Fruit fly (Drosophila melanogaster) whole organism, embryonic: ENCODE data around the gene CG43645.

Source experiments
- Adf1 ChIP-seq: fragments of 200-800 bp; sonication (Bioruptor generic); IDR thresholded peaks from 2 replicates; pipeline ENCODE4 v1.3.6; 2022; ENCODE audit warnings: missing biosample characterization, missing genetic modification characterization
- Aef1 ChIP-seq: fragments of 200-800 bp; sonication (Bioruptor generic); IDR thresholded peaks from 3 replicates; pipeline ENCODE4 v1.3.6; 2022; ENCODE audit warnings: missing biosample characterization, missing genetic modification characterization
- Atf6 ChIP-seq: fragments of 200-800 bp; sonication (Bioruptor generic); IDR thresholded peaks from 2 replicates; pipeline ENCODE4 v1.3.6; 2022; ENCODE audit warnings: missing biosample characterization, missing genetic modification characterization
- CG10431 ChIP-seq: fragments of 200-800 bp; sonication (Bioruptor generic); optimal IDR thresholded peaks from 3 replicates; lab custom pipeline; 2018; ENCODE audit warnings: missing biosample characterization, mild to moderate bottlenecking, missing genetic modification characterization
- CG10654 ChIP-seq: fragments of 200-800 bp; sonication (Bioruptor generic); optimal IDR thresholded peaks from 2 replicates; lab custom pipeline; 2016; ENCODE audit warnings: missing biosample characterization, missing genetic modification characterization
- CG12769 ChIP-seq: fragments of 200-800 bp; sonication (Bioruptor generic); optimal IDR thresholded peaks from 2 replicates; lab custom pipeline; 2019; ENCODE audit warnings: missing biosample characterization, mild to moderate bottlenecking, missing genetic modification characterization, moderate library complexity
- CG13287 ChIP-seq: fragments of 200-800 bp; sonication (Bioruptor generic); IDR thresholded peaks from 2 replicates; pipeline ENCODE4 v1.3.6; 2022; ENCODE audit warnings: missing biosample characterization, missing genetic modification characterization; ENCODE audit not compliant: partially characterized antibody
- CG13296 ChIP-seq: fragments of 200-800 bp; sonication (Bioruptor generic); optimal IDR thresholded peaks from 3 replicates; lab custom pipeline; 2018; ENCODE audit warnings: missing biosample characterization, mild to moderate bottlenecking, missing genetic modification characterization
- CG14860 ChIP-seq: fragments of 200-800 bp; sonication (Bioruptor generic); IDR thresholded peaks from 3 replicates; pipeline ENCODE4 v1.3.6; 2022; ENCODE audit warnings: missing biosample characterization, missing genetic modification characterization; ENCODE audit not compliant: partially characterized antibody
- CG1603 ChIP-seq: fragments of 200-800 bp; sonication (Bioruptor generic); optimal IDR thresholded peaks from 2 replicates; lab custom pipeline; 2019; ENCODE audit warnings: missing biosample characterization, mild to moderate bottlenecking, missing genetic modification characterization, moderate library complexity
- CG17328 ChIP-seq: fragments of 200-800 bp; sonication (Bioruptor generic); IDR thresholded peaks from 2 replicates; pipeline ENCODE4 v1.3.6; 2022; ENCODE audit warnings: missing biosample characterization, missing genetic modification characterization
- CG17361 ChIP-seq: fragments of 200-800 bp; sonication (Bioruptor generic); IDR thresholded peaks from 3 replicates; pipeline ENCODE4 v1.3.6; 2022; ENCODE audit warnings: missing biosample characterization, missing genetic modification characterization
- CG18262 ChIP-seq: fragments of 200-800 bp; optimal IDR thresholded peaks from 3 replicates; lab custom pipeline; 2019; ENCODE audit warnings: missing biosample characterization, mild to moderate bottlenecking, missing genetic modification characterization, moderate library complexity
- CG3163 ChIP-seq: fragments of 200-800 bp; sonication (Bioruptor generic); optimal IDR thresholded peaks from 3 replicates; lab custom pipeline; 2016; ENCODE audit warnings: missing biosample characterization, missing genetic modification characterization
- CG3995 ChIP-seq: fragments of 200-800 bp; sonication (Bioruptor generic); optimal IDR thresholded peaks from 3 replicates; lab custom pipeline; 2016; ENCODE audit warnings: missing biosample characterization, missing genetic modification characterization
- CG6254 ChIP-seq: fragments of 200-800 bp; sonication (Bioruptor generic); optimal IDR thresholded peaks from 3 replicates; lab custom pipeline; 2017; ENCODE audit warnings: mild to moderate bottlenecking, missing biosample characterization, missing genetic modification reagents, missing genetic modification characterization
- CG6791 ChIP-seq: fragments of 200-800 bp; sonication (Bioruptor generic); IDR thresholded peaks from 3 replicates; pipeline ENCODE4 v1.3.6; 2022; ENCODE audit warnings: missing biosample characterization, missing genetic modification characterization; ENCODE audit not compliant: partially characterized antibody
- CG7928 ChIP-seq: fragments of 200-800 bp; sonication (Bioruptor generic); optimal IDR thresholded peaks from 2 replicates; lab custom pipeline; 2017; ENCODE audit warnings: missing biosample characterization, mild to moderate bottlenecking, missing genetic modification characterization
- CG8924 ChIP-seq: fragments of 200-800 bp; optimal IDR thresholded peaks from 3 replicates; lab custom pipeline; 2019; ENCODE audit warnings: missing biosample characterization, mild to moderate bottlenecking, missing genetic modification characterization, moderate library complexity
- CG9727 ChIP-seq: fragments of 200-800 bp; sonication (Bioruptor generic); optimal IDR thresholded peaks from 3 replicates; lab custom pipeline; 2017; ENCODE audit warnings: missing biosample characterization, mild to moderate bottlenecking, missing genetic modification characterization
- CG9797 ChIP-seq: fragments of 200-800 bp; sonication (Bioruptor generic); optimal IDR thresholded peaks from 3 replicates; lab custom pipeline; 2018; ENCODE audit warnings: missing biosample characterization, mild to moderate bottlenecking, missing genetic modification characterization
- D ChIP-seq, 2 experiments: fragments of 200-800 bp in 1 of 2; fragments of >200 bp in 1 of 2; sonication (Bioruptor generic) in 1 of 2; optimal IDR thresholded peaks; 2 replicates in 1 of 2; 3 replicates in 1 of 2; lab custom pipeline; 2017; ENCODE audit warnings: mild to moderate bottlenecking in 1 of 2, missing biosample characterization in 1 of 2, missing genetic modification characterization in 1 of 2, missing genetic modification reagents in 1 of 2
- Dip2 ChIP-seq: fragments of 200-800 bp; sonication (Bioruptor generic); IDR thresholded peaks from 2 replicates; pipeline ENCODE4 v1.3.6; 2022; ENCODE audit warnings: missing biosample characterization, missing genetic modification characterization
- Dp ChIP-seq: fragments of 200-800 bp; sonication (Bioruptor generic); optimal IDR thresholded peaks from 2 replicates; lab custom pipeline; 2018; ENCODE audit warnings: missing biosample characterization, mild to moderate bottlenecking, missing genetic modification characterization, moderate library complexity
- E2f2 ChIP-seq: fragments of 200-800 bp; sonication (Bioruptor generic); IDR thresholded peaks from 2 replicates; pipeline ENCODE4 v1.3.6; 2022; ENCODE audit warnings: missing biosample characterization, missing genetic modification characterization
- Lpt ChIP-seq: fragments of >200 bp; optimal IDR thresholded peaks from 2 replicates; lab custom pipeline; 2018; ENCODE audit warnings: missing biosample characterization, missing genetic modification characterization
- MBD-R2 ChIP-seq: fragments of 200-800 bp; sonication (Bioruptor generic); IDR thresholded peaks from 2 replicates; pipeline ENCODE4 v1.3.6; 2022; ENCODE audit warnings: missing biosample characterization, missing genetic modification characterization
- Max ChIP-seq: fragments of 200-800 bp; sonication (Bioruptor generic); optimal IDR thresholded peaks from 2 replicates; lab custom pipeline; 2016; ENCODE audit warnings: missing biosample characterization, mild to moderate bottlenecking, missing genetic modification characterization
- Med ChIP-seq: fragments of 200-800 bp; sonication (Bioruptor generic); peaks from one replicate; lab custom pipeline; 2016; ENCODE audit warnings: missing biosample characterization, missing genetic modification characterization, mild to moderate bottlenecking, inconsistent platforms, moderate library complexity
- NFAT ChIP-seq: fragments of 200-800 bp; sonication (Bioruptor generic); IDR thresholded peaks from 2 replicates; pipeline ENCODE4 v1.3.6; 2022; ENCODE audit warnings: missing biosample characterization, missing genetic modification characterization
- Sry-δ ChIP-seq: fragments of 200-800 bp; sonication (Bioruptor generic); optimal IDR thresholded peaks from 2 replicates; lab custom pipeline; 2016; ENCODE audit warnings: missing biosample characterization, missing genetic modification characterization
- bigmax ChIP-seq: fragments of 200-800 bp; sonication (Bioruptor generic); optimal IDR thresholded peaks from 2 replicates; lab custom pipeline; 2018; ENCODE audit warnings: missing biosample characterization, mild to moderate bottlenecking, missing genetic modification characterization
- hkb ChIP-seq, 2 experiments: fragments of 200-800 bp in 1 of 2; fragments of >200 bp in 1 of 2; sonication (Bioruptor generic) in 1 of 2; IDR thresholded peaks in 1 of 2; optimal IDR thresholded peaks in 1 of 2; 2 replicates each; pipeline versions ENCODE4 v1.3.6 to Lab custom; 2017 to 2022; ENCODE audit warnings: missing biosample characterization in 1 of 2, missing genetic modification characterization in 1 of 2
- inv ChIP-seq: fragments of 200-800 bp; sonication (Bioruptor generic); IDR thresholded peaks from 2 replicates; pipeline ENCODE4 v1.3.6; 2022; ENCODE audit warnings: missing biosample characterization, missing genetic modification characterization; ENCODE audit not compliant: partially characterized antibody
- knrl ChIP-seq: fragments of 200-800 bp; sonication (Bioruptor generic); IDR thresholded peaks from 3 replicates; pipeline ENCODE4 v1.3.6; 2022; ENCODE audit warnings: missing biosample characterization, missing genetic modification characterization; ENCODE audit not compliant: partially characterized antibody
- lbe ChIP-seq: fragments of 200-800 bp; sonication (Bioruptor generic); optimal IDR thresholded peaks from 2 replicates; lab custom pipeline; 2016; ENCODE audit warnings: missing biosample characterization, mild to moderate bottlenecking, missing genetic modification characterization
- nom ChIP-seq: fragments of 200-800 bp; sonication (Bioruptor generic); optimal IDR thresholded peaks from 2 replicates; lab custom pipeline; 2017; ENCODE audit warnings: missing biosample characterization, missing genetic modification characterization, mild to moderate bottlenecking, moderate library complexity, missing genetic modification reagents
- p53 ChIP-seq: fragments of 200-800 bp; sonication (Bioruptor generic); optimal IDR thresholded peaks from 2 replicates; lab custom pipeline; 2016; ENCODE audit warnings: missing biosample characterization, missing genetic modification characterization
- phol ChIP-seq: fragments of 200-800 bp; sonication (Bioruptor generic); optimal IDR thresholded peaks from 3 replicates; lab custom pipeline; 2018; ENCODE audit warnings: missing biosample characterization, mild to moderate bottlenecking, missing genetic modification characterization, moderate library complexity
- scrt ChIP-seq: fragments of 200-800 bp; sonication (Bioruptor generic); optimal IDR thresholded peaks from 2 replicates; lab custom pipeline; 2018; ENCODE audit warnings: missing biosample characterization, mild to moderate bottlenecking, missing genetic modification characterization, moderate library complexity
- sima ChIP-seq: fragments of 200-800 bp; sonication (Bioruptor generic); optimal IDR thresholded peaks from 2 replicates; lab custom pipeline; 2016; ENCODE audit warnings: missing biosample characterization, missing genetic modification characterization
- trem ChIP-seq: fragments of 200-800 bp; optimal IDR thresholded peaks from 3 replicates; lab custom pipeline; 2019; ENCODE audit warnings: missing biosample characterization, mild to moderate bottlenecking, missing genetic modification characterization, moderate library complexity
- unc-4 ChIP-seq: fragments of 200-800 bp; sonication (Bioruptor generic); IDR thresholded peaks from 2 replicates; pipeline ENCODE4 v1.3.6; 2022; ENCODE audit warnings: missing biosample characterization, missing genetic modification characterization; ENCODE audit not compliant: partially characterized antibody
- vnd ChIP-seq: fragments of 200-800 bp; sonication (Bioruptor generic); IDR thresholded peaks from 3 replicates; pipeline ENCODE4 v1.3.6; 2022; ENCODE audit warnings: missing biosample characterization, missing genetic modification characterization; ENCODE audit not compliant: partially characterized antibody
- zen ChIP-seq: fragments of 200-800 bp; sonication (Bioruptor generic); optimal IDR thresholded peaks from 3 replicates; lab custom pipeline; 2018; ENCODE audit warnings: missing biosample characterization, mild to moderate bottlenecking, missing genetic modification characterization, moderate library complexity

CG43645 gene

dm6 chr2L:17472582-17473524 is 12.7 kb upstream of the CG43645 start, which contains the start of gene BicD (continued):
- TF ChIP-seq hkb (optimal IDR thresholded peaks at IDR 0.05; lab: Kevin White, UChicago) = no peak
- TF ChIP-seq hkb (GFP tag; IDR thresholded peaks at IDR 0.05; lab: Robert Waterston, UW) = peak; percentile 39
- TF ChIP-seq CG13287 (GFP tag; lab: Robert Waterston, UW) = peak; percentile 78
- TF ChIP-seq Lpt (GFP tag; lab: Kevin White, UChicago) = no peak
- peak; percentile 54 for TF ChIP-seq CG12769 (tag; lab: Kevin White, UChicago)
- TF ChIP-seq CG17328 (GFP tag; lab: Robert Waterston, UW) = 0 out of 2 replicates have a peak, but pooled peaks have one; percentile 26
- no peak for TF ChIP-seq CG10654 (GFP tag; lab: Kevin White, UChicago)
- peak; percentile 80 for TF ChIP-seq CG9797 (GFP tag; lab: Kevin White, UChicago)
- 0 out of 3 replicates have a peak, but pooled peaks have one; percentile 12 for TF ChIP-seq Aef1 (GFP tag; lab: Robert Waterston, UW)
- peak; percentile 5 for TF ChIP-seq CG3163 (GFP tag; lab: Kevin White, UChicago)
- TF ChIP-seq MBD-R2 = peak; percentile 52
- TF ChIP-seq sima (GFP tag; lab: Kevin White, UChicago) = no peak
- TF ChIP-seq Dip2 = no peak
- TF ChIP-seq phol (tag; lab: Kevin White, UChicago) = peak; percentile 58
- TF ChIP-seq zen (tag; lab: Kevin White, UChicago) = peak; percentile 42
- no peak; the same call in 1 of the 2 replicates for TF ChIP-seq Adf1 (GFP tag; lab: Robert Waterston, UW)
- peak; percentile 37 for TF ChIP-seq lbe
- TF ChIP-seq knrl (GFP tag; lab: Robert Waterston, UW) = peak; percentile 73
- TF ChIP-seq bigmax (GFP tag; lab: Kevin White, UChicago) = no peak
- no peak for TF ChIP-seq NFAT (GFP tag; lab: Robert Waterston, UW)
- TF ChIP-seq CG9727 (GFP tag; lab: Kevin White, UChicago) = peak; percentile 28
- TF ChIP-seq CG6254 (GFP tag; lab: Kevin White, UChicago) = peak; percentile 7
- peak; percentile 46 for TF ChIP-seq D (optimal IDR thresholded peaks at IDR 0.05; lab: Kevin White, UChicago)
- no peak for TF ChIP-seq D (GFP tag; optimal IDR thresholded peaks at IDR 0.05; lab: Kevin White, UChicago)
- 0 out of 3 replicates have a peak, but pooled peaks have one; percentile 36 for TF ChIP-seq CG17361 (GFP tag; lab: Robert Waterston, UW)
- peak; percentile 11 for TF ChIP-seq CG7928
- TF ChIP-seq Max (GFP tag; lab: Kevin White, UChicago) = no peak
- peak; percentile 35 for TF ChIP-seq CG1603 (tag; lab: Kevin White, UChicago)
- TF ChIP-seq Med (GFP tag; lab: Kevin White, UChicago) = peak; percentile 76
- peak; percentile 78 for TF ChIP-seq unc-4 (GFP tag; lab: Robert Waterston, UW)
- TF ChIP-seq CG13296 = peak; percentile 24
- peak; percentile 66 for TF ChIP-seq p53 (GFP tag; lab: Kevin White, UChicago)
- peak; percentile 61 for TF ChIP-seq CG10431 (GFP tag; lab: Kevin White, UChicago)
- peak; percentile 63; the same call in 1 of the 3 replicates for TF ChIP-seq CG6791 (GFP tag; lab: Robert Waterston, UW)
- peak; percentile 22 for TF ChIP-seq scrt (GFP tag; lab: Kevin White, UChicago)
- TF ChIP-seq CG3995 (GFP tag; lab: Kevin White, UChicago) = peak; percentile 7
- TF ChIP-seq Dp = peak; percentile 46
- TF ChIP-seq E2f2 (GFP tag; lab: Robert Waterston, UW) = peak; percentile 41; the same call in 1 of the 2 replicates
- peak; percentile 83 for TF ChIP-seq trem (tag; lab: Kevin White, UChicago)
- peak; percentile 56 for TF ChIP-seq Sry-δ (GFP tag; lab: Kevin White, UChicago)
- TF ChIP-seq inv = peak; percentile 54
- peak; percentile 54 for TF ChIP-seq CG14860 (GFP tag; lab: Robert Waterston, UW)
- peak; percentile 11 for TF ChIP-seq CG18262 (tag; lab: Kevin White, UChicago)
- peak; percentile 17; the same call in 1 of the 2 replicates for TF ChIP-seq Atf6
- peak; percentile 35 for TF ChIP-seq nom (GFP tag; lab: Kevin White, UChicago)
- TF ChIP-seq CG8924 (tag; lab: Kevin White, UChicago) = peak; percentile 24
- TF ChIP-seq vnd (GFP tag; lab: Robert Waterston, UW) = peak; percentile 52; the same call in 2 of the 3 replicates
